Worm (Caenorhabditis elegans): ENCODE measurements around the gene clec-177.

ce11 chrIV:4988531-4988930 is 2.2 kb downstream of the clec-177 start, which contains the start of gene E03H12.7:
- TF ChIP-seq cey-2 (tag; optimal IDR thresholded peaks at IDR 0.05; ENCODE audit: borderline replicate concordance, insufficient read depth) (no peak), lin-39 (tag; optimal IDR thresholded peaks at IDR 0.05) (no peak), dmd-6 (GFP tag; IDR thresholded peaks at IDR 0.05) (no peak), ZK546.5 (tag; optimal IDR thresholded peaks at IDR 0.05) (no peak), lin-1 (GFP tag; IDR thresholded peaks at IDR 0.05) (no peak), jun-1 (tag; optimal IDR thresholded peaks at IDR 0.05) (no peak), egl-27 (tag; optimal IDR thresholded peaks at IDR 0.05) (no peak), ces-1 (GFP tag; optimal IDR thresholded peaks at IDR 0.05) (no peak)
